Fruit fly (Drosophila melanogaster) whole organism, wandering third instar larva: ENCODE data around the gene CG14650.
A peak's percentile ranks its signal among the peaks of the same experiment; 100 is the strongest.

Source experiments
- Abd-B ChIP-seq: fragments of >200 bp; optimal IDR thresholded peaks from 2 replicates; lab custom pipeline; 2017; ENCODE audit warnings: missing biosample characterization, missing genetic modification characterization
- CG32264 ChIP-seq: fragments of 200-800 bp; sonication (Bioruptor generic); optimal IDR thresholded peaks from 2 replicates; lab custom pipeline; 2016; ENCODE audit warnings: missing biosample characterization, missing genetic modification characterization
- CG9705 ChIP-seq: fragments of 200-800 bp; sonication (Bioruptor generic); optimal IDR thresholded peaks from 2 replicates; lab custom pipeline; 2018; ENCODE audit warnings: missing biosample characterization, mild to moderate bottlenecking, missing genetic modification characterization
- Dfd ChIP-seq: fragments of >200 bp; optimal IDR thresholded peaks from 2 replicates; lab custom pipeline; 2017; ENCODE audit warnings: missing biosample characterization, missing genetic modification characterization
- Dif ChIP-seq: fragments of 200-275, 200-300 bp; sonication (Bioruptor generic); optimal IDR thresholded peaks from 2 replicates; lab custom pipeline; 2018; ENCODE audit warnings: missing biosample characterization, missing genetic modification characterization; ENCODE audit not compliant: partially characterized antibody
- GATAd ChIP-seq: sonication (Bioruptor generic); optimal IDR thresholded peaks from 2 replicates; lab custom pipeline; 2016; ENCODE audit warnings: missing biosample characterization, missing genetic modification characterization
- HLH106 ChIP-seq: fragments of 200-800 bp; optimal IDR thresholded peaks from 3 replicates; lab custom pipeline; 2019; ENCODE audit warnings: missing biosample characterization, mild to moderate bottlenecking, missing genetic modification characterization, moderate library complexity
- Hnf4 ChIP-seq: fragments of 200-800 bp; sonication (Bioruptor generic); optimal IDR thresholded peaks from 2 replicates; lab custom pipeline; 2016; ENCODE audit warnings: missing biosample characterization, mild to moderate bottlenecking, missing genetic modification characterization
- Hr78 ChIP-seq: fragments of >200 bp; optimal IDR thresholded peaks from 2 replicates; lab custom pipeline; 2017; ENCODE audit warnings: missing biosample characterization, missing genetic modification characterization
- Hr83 ChIP-seq: fragments of 200-300 bp; sonication (Bioruptor generic); optimal IDR thresholded peaks from 2 replicates; lab custom pipeline; 2016; ENCODE audit warnings: missing biosample characterization, mild to moderate bottlenecking, missing genetic modification characterization, moderate library complexity; ENCODE audit not compliant: poor library complexity, severe bottlenecking
- Jra ChIP-seq: sonication (Bioruptor generic); optimal IDR thresholded peaks from 2 replicates; lab custom pipeline; 2016; ENCODE audit warnings: missing biosample characterization, missing genetic modification characterization
- Mio ChIP-seq: sonication (Bioruptor generic); optimal IDR thresholded peaks from 2 replicates; lab custom pipeline; 2016; ENCODE audit warnings: missing biosample characterization, missing genetic modification characterization
- Myc ChIP-seq: fragments of >200 bp; optimal IDR thresholded peaks from 2 replicates; lab custom pipeline; 2017
- N ChIP-seq: fragments of >200 bp; optimal IDR thresholded peaks from 2 replicates; lab custom pipeline; 2018; ENCODE audit warnings: missing biosample characterization, missing external identifiers, missing genetic modification characterization
- OdsH ChIP-seq: fragments of 200-800 bp; sonication (Bioruptor generic); optimal IDR thresholded peaks from 2 replicates; lab custom pipeline; 2016; ENCODE audit warnings: missing biosample characterization, mild to moderate bottlenecking, missing genetic modification characterization
- Rel ChIP-seq, 2 experiments: fragments of 200-800 bp; sonication (Bioruptor generic) in 1 of 2; optimal IDR thresholded peaks; 2 replicates in 1 of 2; 3 replicates in 1 of 2; lab custom pipeline; 2016 to 2019; ENCODE audit warnings: mild to moderate bottlenecking in 2 of 2, missing biosample characterization in 2 of 2, missing genetic modification characterization in 2 of 2, moderate library complexity in 1 of 2
- Sp1 ChIP-seq: fragments of 200-800 bp; sonication (Bioruptor generic); optimal IDR thresholded peaks from 3 replicates; lab custom pipeline; 2019; ENCODE audit warnings: missing biosample characterization, mild to moderate bottlenecking, missing genetic modification characterization, moderate library complexity
- Vsx2 ChIP-seq: fragments of 200-300, 225-300 bp; sonication (Bioruptor generic); optimal IDR thresholded peaks from 2 replicates; lab custom pipeline; 2018; ENCODE audit warnings: missing biosample characterization, missing genetic modification characterization; ENCODE audit not compliant: partially characterized antibody
- br ChIP-seq: fragments of 200-800 bp; sonication (Bioruptor generic); optimal IDR thresholded peaks from 2 replicates; lab custom pipeline; 2016; ENCODE audit warnings: missing biosample characterization, missing genetic modification characterization
- brk ChIP-seq: fragments of 200-800 bp; sonication (Bioruptor generic); optimal IDR thresholded peaks from 2 replicates; lab custom pipeline; 2016; ENCODE audit warnings: missing biosample characterization, mild to moderate bottlenecking, missing genetic modification characterization
- dl ChIP-seq, 2 experiments: fragments of 175-275, 200-275 bp in 1 of 2; fragments of 200-275 bp in 1 of 2; sonication (Bioruptor generic); optimal IDR thresholded peaks; lab custom pipeline; 2018; ENCODE audit warnings: mild to moderate bottlenecking in 2 of 2, missing biosample characterization in 2 of 2, missing genetic modification characterization in 2 of 2, moderate library complexity in 2 of 2; ENCODE audit not compliant: partially characterized antibody in 2 of 2, insufficient read depth in 1 of 2
- dmrt93B ChIP-seq: fragments of 200-800 bp; sonication (Bioruptor generic); optimal IDR thresholded peaks from 2 replicates; lab custom pipeline; 2018; ENCODE audit warnings: missing biosample characterization, mild to moderate bottlenecking, missing genetic modification characterization
- dsf ChIP-seq: sonication (Bioruptor generic); optimal IDR thresholded peaks from 2 replicates; lab custom pipeline; 2016; ENCODE audit warnings: missing biosample characterization, missing genetic modification characterization, borderline replicate concordance
- ey ChIP-seq: fragments of 200-800 bp; sonication (Bioruptor generic); optimal IDR thresholded peaks from 2 replicates; lab custom pipeline; 2016; ENCODE audit warnings: missing biosample characterization, missing genetic modification characterization
- foxo ChIP-seq, 2 experiments: fragments of 200-800 bp; sonication (Bioruptor generic); optimal IDR thresholded peaks; 2 replicates in 1 of 2; 3 replicates in 1 of 2; lab custom pipeline; 2016 to 2017; ENCODE audit warnings: missing biosample characterization in 2 of 2, missing genetic modification characterization in 2 of 2
- fru ChIP-seq: fragments of 200-800 bp; sonication (Bioruptor generic); optimal IDR thresholded peaks from 3 replicates; lab custom pipeline; 2016; ENCODE audit warnings: missing biosample characterization, mild to moderate bottlenecking, missing genetic modification characterization
- h ChIP-seq: fragments of 200-800 bp; sonication (Bioruptor generic); optimal IDR thresholded peaks from 3 replicates; lab custom pipeline; 2016; ENCODE audit warnings: missing biosample characterization, mild to moderate bottlenecking, missing genetic modification characterization
- jim ChIP-seq: fragments of 175-275, 200-325 bp; sonication (Bioruptor generic); optimal IDR thresholded peaks from 2 replicates; lab custom pipeline; 2016; ENCODE audit warnings: missing biosample characterization, mild to moderate bottlenecking, missing genetic modification characterization
- lola ChIP-seq: fragments of >200 bp; optimal IDR thresholded peaks from 2 replicates; lab custom pipeline; 2017; ENCODE audit warnings: missing biosample characterization, missing genetic modification characterization
- psq ChIP-seq: fragments of 200-800 bp; sonication (Bioruptor generic); optimal IDR thresholded peaks from 3 replicates; lab custom pipeline; 2017; ENCODE audit warnings: missing biosample characterization, mild to moderate bottlenecking, missing genetic modification characterization, moderate library complexity
- rgr ChIP-seq: fragments of 200-800 bp; sonication (Bioruptor generic); optimal IDR thresholded peaks from 3 replicates; lab custom pipeline; 2016; ENCODE audit warnings: missing biosample characterization, mild to moderate bottlenecking, missing genetic modification characterization
- sage ChIP-seq: fragments of 200-800 bp; sonication (Bioruptor generic); optimal IDR thresholded peaks from 2 replicates; lab custom pipeline; 2016; ENCODE audit warnings: missing biosample characterization, mild to moderate bottlenecking, missing genetic modification characterization
- sv ChIP-seq: fragments of 200-800 bp; sonication (Bioruptor generic); optimal IDR thresholded peaks from 3 replicates; lab custom pipeline; 2016; ENCODE audit warnings: missing biosample characterization, missing genetic modification characterization
- tai ChIP-seq: sonication (Bioruptor generic); optimal IDR thresholded peaks from 2 replicates; lab custom pipeline; 2016; ENCODE audit warnings: missing biosample characterization, missing genetic modification characterization
- usp ChIP-seq: fragments of >200 bp; optimal IDR thresholded peaks from 2 replicates; lab custom pipeline; 2017; ENCODE audit warnings: missing biosample characterization, missing genetic modification characterization
- woc ChIP-seq: sonication (Bioruptor generic); optimal IDR thresholded peaks from 2 replicates; lab custom pipeline; 2016; ENCODE audit warnings: missing biosample characterization, mild to moderate bottlenecking, missing genetic modification characterization

Gene CG14650

DNA sequence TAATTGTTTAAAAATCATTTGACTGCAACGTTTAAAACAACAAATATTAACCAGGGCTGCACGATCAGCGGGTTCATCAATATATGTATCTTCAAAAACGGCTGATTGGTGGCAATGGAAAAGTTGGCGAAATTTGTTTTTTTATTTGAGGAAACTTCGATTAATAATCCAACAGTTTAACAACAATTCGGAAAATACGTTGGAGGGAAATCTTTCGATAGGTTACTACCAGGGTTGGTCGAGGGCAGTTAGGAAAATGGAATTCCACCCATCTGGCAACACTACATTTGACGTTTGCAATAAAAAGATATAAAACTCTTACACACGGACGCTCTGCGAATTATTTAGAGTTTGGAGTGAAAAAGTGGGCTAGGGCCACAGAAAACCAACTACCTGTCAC lies at the start of gene CG14650, which contains the start of gene Lipt2:
Gene CG14650, plus strand, starts transcription at position 275 of the 400 bp plus-strand sequence.
Gene Lipt2, minus strand, starts transcription at position 217 of the 400 bp plus-strand sequence.
- TF ChIP-seq lola (GFP tag; lab: Kevin White, UChicago): no peak
- TF ChIP-seq Sp1 (GFP tag; lab: Kevin White, UChicago): peak; percentile 64
- TF ChIP-seq sv: peak; percentile 29
- TF ChIP-seq ey (GFP tag; lab: Kevin White, UChicago): peak; percentile 67
- TF ChIP-seq sage (GFP tag; lab: Kevin White, UChicago): no peak
- no peak for TF ChIP-seq Hnf4
- no peak for TF ChIP-seq usp
- no peak for TF ChIP-seq GATAd (GFP tag; lab: Kevin White, UChicago)
- TF ChIP-seq Hr83 (GFP tag; lab: Kevin White, UChicago): peak; percentile 46
- TF ChIP-seq psq (GFP tag; lab: Kevin White, UChicago): peak; percentile 38
- no peak for TF ChIP-seq Rel (GFP tag; optimal IDR thresholded peaks at IDR 0.05; lab: Kevin White, UChicago)
- no peak for TF ChIP-seq Rel (tag; optimal IDR thresholded peaks at IDR 0.05; lab: Kevin White, UChicago)
- TF ChIP-seq Jra: no peak
- TF ChIP-seq Hr78 (GFP tag; lab: Kevin White, UChicago): no peak
- TF ChIP-seq OdsH: peak; percentile 60
- peak in 1 of 2 experiments; percentile 79 for TF ChIP-seq foxo (GFP tag; optimal IDR thresholded peaks at IDR 0.05; lab: Kevin White, UChicago)
- peak; percentile 65 for TF ChIP-seq br (GFP tag; lab: Kevin White, UChicago)
- peak; percentile 77 for TF ChIP-seq h (GFP tag; lab: Kevin White, UChicago)
- TF ChIP-seq rgr (GFP tag; lab: Kevin White, UChicago): peak; percentile 74
- no peak for TF ChIP-seq Myc (lab: Kevin White, UChicago)
- peak; percentile 64 for TF ChIP-seq fru (GFP tag; lab: Kevin White, UChicago)
- TF ChIP-seq Abd-B (GFP tag; lab: Kevin White, UChicago): no peak
- no peak for TF ChIP-seq Vsx2 (GFP tag; lab: Kevin White, UChicago)
- TF ChIP-seq CG32264 (GFP tag; lab: Kevin White, UChicago): no peak
- no peak for TF ChIP-seq dmrt93B (GFP tag; lab: Kevin White, UChicago)
- no peak for TF ChIP-seq jim (GFP tag; lab: Kevin White, UChicago)
- TF ChIP-seq dl (GFP tag; optimal IDR thresholded peaks at IDR 0.05; lab: Kevin White, UChicago; ENCODE audit: insufficient read depth in 1 of 2, partially characterized antibody in 2 of 2): no peak
- TF ChIP-seq CG9705 (GFP tag; lab: Kevin White, UChicago): peak; percentile 29
- peak; percentile 68 for TF ChIP-seq HLH106 (tag; lab: Kevin White, UChicago)
- no peak for TF ChIP-seq Dif (GFP tag; lab: Kevin White, UChicago)

DNA sequence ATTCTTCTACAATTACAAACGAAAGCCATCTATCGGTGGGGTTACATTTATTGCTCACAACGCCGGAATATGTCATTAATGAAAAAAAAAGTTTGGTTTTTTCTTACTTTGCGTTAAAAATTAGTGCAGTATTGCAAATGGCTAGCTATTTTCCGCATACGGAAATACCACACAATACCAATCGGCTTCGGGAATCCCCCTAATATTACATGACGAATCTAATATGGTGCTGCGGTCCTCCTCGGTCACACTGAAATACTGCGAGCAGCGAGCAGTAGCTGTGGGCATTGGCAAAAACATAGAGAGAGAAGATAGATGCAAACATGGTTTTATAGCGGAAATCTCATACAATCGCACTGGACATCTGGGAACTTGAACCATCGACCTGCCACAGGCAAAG lies 49.7 kb upstream of the CG14650 start, which contains the start of gene tub:
Gene tub, plus strand, starts transcription at position 253 of the 400 bp plus-strand sequence.
- TF ChIP-seq Rel (GFP tag; optimal IDR thresholded peaks at IDR 0.05; lab: Kevin White, UChicago) (no peak), Rel (tag; optimal IDR thresholded peaks at IDR 0.05; lab: Kevin White, UChicago) (peak; percentile 90), tai (GFP tag; lab: Kevin White, UChicago) (no peak), foxo (GFP tag; optimal IDR thresholded peaks at IDR 0.05; lab: Kevin White, UChicago) (peak in 1 of 2 experiments; percentile 44), br (GFP tag; lab: Kevin White, UChicago) (no peak), sage (GFP tag; lab: Kevin White, UChicago) (no peak), dl (GFP tag; optimal IDR thresholded peaks at IDR 0.05; lab: Kevin White, UChicago; ENCODE audit: insufficient read depth in 1 of 2, partially characterized antibody in 2 of 2) (no peak), Hnf4 (peak; percentile 51), Dif (GFP tag; lab: Kevin White, UChicago) (no peak), N (no peak), Vsx2 (GFP tag; lab: Kevin White, UChicago) (no peak), h (GFP tag; lab: Kevin White, UChicago) (no peak), dsf (GFP tag; lab: Kevin White, UChicago) (no peak), sv (no peak), CG32264 (GFP tag; lab: Kevin White, UChicago) (no peak), HLH106 (tag; lab: Kevin White, UChicago) (peak; percentile 59), OdsH (no peak), Myc (lab: Kevin White, UChicago) (peak; percentile 25), Dfd (GFP tag; lab: Kevin White, UChicago) (no peak), brk (GFP tag; lab: Kevin White, UChicago) (no peak), Hr83 (GFP tag; lab: Kevin White, UChicago) (peak; percentile 7), Hr78 (GFP tag; lab: Kevin White, UChicago) (no peak), ey (GFP tag; lab: Kevin White, UChicago) (no peak), GATAd (GFP tag; lab: Kevin White, UChicago) (no peak), psq (GFP tag; lab: Kevin White, UChicago) (peak; percentile 23), Abd-B (GFP tag; lab: Kevin White, UChicago) (no peak), Mio (GFP tag; lab: Kevin White, UChicago) (no peak), Sp1 (GFP tag; lab: Kevin White, UChicago) (peak; percentile 41), woc (GFP tag; lab: Kevin White, UChicago) (no peak), rgr (GFP tag; lab: Kevin White, UChicago) (peak; percentile 35)
